Worm (Caenorhabditis elegans): ENCODE data around the gene cest-10.

DNA sequence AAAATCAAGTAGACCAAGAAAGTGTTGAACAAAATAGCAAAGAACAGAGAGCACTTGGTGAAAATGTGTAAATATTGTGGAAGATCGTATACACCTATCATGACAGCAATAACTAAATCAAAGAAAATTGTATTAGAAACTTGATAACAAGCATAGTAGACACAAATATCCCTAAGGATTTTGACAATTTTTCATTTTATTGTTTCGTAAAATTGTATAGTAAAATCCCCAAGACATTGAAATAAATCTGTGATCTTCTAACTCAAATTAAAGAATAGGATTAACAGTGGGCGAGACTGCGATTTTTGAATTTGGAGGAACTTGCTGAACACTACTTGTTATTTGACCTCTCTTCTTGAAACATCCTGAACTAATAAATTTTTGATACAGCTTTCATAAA is 9.1 kb upstream of the cest-10 start, which contains the start of gene str-220:
- TF ChIP-seq syd-9 (tag; optimal IDR thresholded peaks at IDR 0.05) (no peak), rnt-1 (tag; optimal IDR thresholded peaks at IDR 0.05) (no peak), dmd-4 (tag; optimal IDR thresholded peaks at IDR 0.05; ENCODE audit: borderline replicate concordance) (no peak), hlh-8 (tag; optimal IDR thresholded peaks at IDR 0.05) (no peak), lim-6 (tag; optimal IDR thresholded peaks at IDR 0.05) (no peak), pqm-1 (tag; optimal IDR thresholded peaks at IDR 0.05) (no peak), gmeb-2 (tag; optimal IDR thresholded peaks at IDR 0.05) (no peak)

All from whole organism, late embryonic.